Worm (Caenorhabditis elegans) whole organism, L1 larva: Measurements from ENCODE around the gene fbxb-22.

ENCODE experiments used
- Y116A8C.19 ChIP-seq: sonication (generic microtip); optimal IDR thresholded peaks from 2 replicates; lab custom pipeline; 2016; ENCODE audit warnings: missing compliant biosample characterization, missing genetic modification characterization, borderline replicate concordance
- aly-2 ChIP-seq: fragments of 150-350 bp; optimal IDR thresholded peaks from 2 replicates; lab custom pipeline; 2014; ENCODE audit warnings: missing biosample characterization, missing genetic modification characterization
- ceh-82 ChIP-seq, 3 experiments: fragments of 150-350 bp in 1 of 3; sonication (generic microtip) in 2 of 3; optimal IDR thresholded peaks; 2 replicates each; lab custom pipeline; 2014 to 2017; ENCODE audit warnings: missing biosample characterization in 3 of 3, missing genetic modification characterization in 3 of 3
- egl-27 ChIP-seq, 2 experiments: fragments of 150-350 bp in 1 of 2; sonication (generic microtip); optimal IDR thresholded peaks; 3 replicates each; lab custom pipeline; 2017 to 2018; ENCODE audit warnings: missing biosample characterization in 2 of 2, missing genetic modification characterization in 2 of 2, missing genetic modification reagents in 2 of 2
- nhr-76 ChIP-seq: sonication (generic microtip); optimal IDR thresholded peaks from 2 replicates; lab custom pipeline; 2017; ENCODE audit warnings: missing biosample characterization, missing genetic modification characterization
- snpc-4 ChIP-seq: fragments of 150-350 bp; optimal IDR thresholded peaks from 2 replicates; lab custom pipeline; 2014; ENCODE audit warnings: missing biosample characterization, missing genetic modification characterization
- tbx-2 ChIP-seq: sonication (generic microtip); optimal IDR thresholded peaks from 2 replicates; lab custom pipeline; 2016; ENCODE audit warnings: missing genetic modification characterization, missing compliant biosample characterization
- unc-62 ChIP-seq: fragments of 150-350 bp; optimal IDR thresholded peaks from 2 replicates; lab custom pipeline; 2014; ENCODE audit warnings: missing biosample characterization, missing genetic modification reagents, missing genetic modification characterization

DNA sequence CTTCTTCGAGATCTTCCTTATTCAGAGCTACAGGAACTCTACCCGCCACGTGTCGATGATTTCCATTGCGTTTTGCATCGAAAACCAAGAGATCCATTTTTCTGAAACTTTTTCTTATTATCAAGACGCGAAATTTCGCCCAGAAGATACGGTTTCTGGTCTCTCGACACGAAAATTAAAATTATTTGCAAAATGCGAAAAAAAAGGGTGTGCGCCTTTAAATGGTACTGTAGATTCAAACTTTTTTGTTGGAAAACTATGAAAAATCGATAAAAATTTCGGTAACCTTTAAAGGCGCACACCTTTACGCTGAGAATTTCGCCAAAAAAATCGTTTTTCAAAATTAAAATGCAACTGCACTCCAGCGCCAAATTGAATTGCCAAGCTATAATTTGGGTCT is 14.6 kb upstream of the fbxb-22 start, which contains the start of gene tsen-2:
- TF ChIP-seq aly-2 (tag; lab: Kevin White, UChicago): no peak
- TF ChIP-seq Y116A8C.19: no peak
- no peak for TF ChIP-seq ceh-82 (tag; optimal IDR thresholded peaks at IDR 0.05; lab: Kevin White, UChicago)
- TF ChIP-seq egl-27 (tag; optimal IDR thresholded peaks at IDR 0.05; lab: Kevin White, UChicago): no peak
- TF ChIP-seq tbx-2 (tag; lab: Kevin White, UChicago): no peak
- no peak for TF ChIP-seq snpc-4 (tag; lab: Kevin White, UChicago)
- no peak for TF ChIP-seq unc-62 (GFP tag; lab: Kevin White, UChicago)
- TF ChIP-seq nhr-76: no peak
